Worm (Caenorhabditis elegans) whole organism, late embryonic: Measurements from ENCODE around the gene emc-6.

Experiments used
- ceh-2 ChIP-seq: sonication (generic microtip); optimal IDR thresholded peaks from 2 replicates; lab custom pipeline; 2016; ENCODE audit warnings: missing genotype, missing genetic modification characterization, missing compliant biosample characterization
- npax-4 ChIP-seq: sonication (generic microtip); optimal IDR thresholded peaks from 2 replicates; lab custom pipeline; 2016; ENCODE audit warnings: missing genetic modification characterization, missing compliant biosample characterization
- odd-2 ChIP-seq: sonication (generic microtip); optimal IDR thresholded peaks from 2 replicates; lab custom pipeline; 2017; ENCODE audit warnings: antibody characterized with exemption, mild to moderate bottlenecking, missing genetic modification characterization, missing compliant biosample characterization
- pqm-1 ChIP-seq: sonication (generic microtip); optimal IDR thresholded peaks from 2 replicates; lab custom pipeline; 2016; ENCODE audit warnings: missing genetic modification characterization, missing compliant biosample characterization

DNA sequence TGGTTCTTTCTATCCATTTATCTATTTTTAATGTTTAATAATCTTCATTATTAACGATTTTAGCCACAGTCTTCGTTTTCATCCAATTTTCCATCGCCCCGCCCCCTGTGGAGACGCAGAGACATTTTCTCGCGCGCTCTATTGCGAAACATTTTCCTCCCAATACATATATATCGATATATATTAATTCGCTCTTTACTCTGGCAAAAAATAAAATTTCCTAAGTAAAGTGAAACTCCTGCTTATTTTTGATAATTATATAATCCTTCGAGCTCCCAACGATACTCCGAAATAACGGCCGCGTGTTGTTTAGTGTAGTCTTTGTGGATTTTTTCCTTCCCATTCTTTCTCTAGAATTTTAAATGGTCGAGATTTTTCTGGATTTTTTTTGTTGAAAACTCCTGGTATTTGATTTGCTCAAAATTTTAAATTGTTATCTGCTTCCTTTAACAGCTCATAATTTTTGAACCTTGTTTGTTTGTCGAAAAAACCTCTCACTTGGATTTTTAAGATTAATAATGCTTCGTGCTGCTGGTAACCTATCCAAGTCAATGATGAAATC, 18.9 kb upstream of the emc-6 start, which contains the start of gene sucg-1:
- no peak for TF ChIP-seq npax-4 (tag; lab: Kevin White, UChicago)
- no peak for TF ChIP-seq pqm-1 (tag; lab: Kevin White, UChicago)
- no peak for TF ChIP-seq ceh-2 (tag; lab: Kevin White, UChicago)
- no peak for TF ChIP-seq odd-2 (tag; lab: Kevin White, UChicago)
